Fruit fly (Drosophila melanogaster): Measurements from ENCODE around the gene Myo61F.

Myo61F gene

DNA sequence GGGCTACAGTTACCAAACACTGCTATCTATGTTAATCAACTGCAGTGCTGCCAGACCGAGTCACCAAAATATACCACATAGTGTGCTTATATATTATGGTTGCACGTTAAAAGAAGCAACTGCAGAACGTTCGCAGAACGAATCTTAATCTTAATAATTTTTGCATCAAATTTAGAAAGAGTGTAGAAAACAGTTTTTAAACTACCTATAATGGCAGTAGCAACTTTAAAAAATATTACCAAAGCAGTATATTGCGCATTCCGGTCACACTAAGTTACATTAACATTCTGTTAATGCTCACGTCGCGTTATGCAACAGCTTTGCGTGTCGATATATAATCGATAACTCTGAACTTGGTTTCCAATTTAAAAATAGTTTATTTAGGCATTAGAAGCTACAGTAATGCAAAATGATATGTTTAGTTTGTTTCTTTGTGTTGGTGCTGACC is 23.9 kb downstream of the Myo61F start, which contains the start of gene indra (continued):
- TF ChIP-seq Optix (GFP tag; IDR thresholded peaks at IDR 0.05): no peak
- peak; percentile 74 for TF ChIP-seq vvl (GFP tag; IDR thresholded peaks at IDR 0.05)
- TF ChIP-seq Six4 (GFP tag; optimal IDR thresholded peaks at IDR 0.05): peak; percentile 23
- peak; percentile 62 for TF ChIP-seq CG6791 (GFP tag; IDR thresholded peaks at IDR 0.05; ENCODE audit: partially characterized antibody)
- TF ChIP-seq danr (GFP tag; IDR thresholded peaks at IDR 0.05): 0 out of 2 replicates have a peak, but pooled peaks have one; percentile 46
- no peak for TF ChIP-seq CG4282 (GFP tag; optimal IDR thresholded peaks at IDR 0.05)
- TF ChIP-seq CG9797 (GFP tag; optimal IDR thresholded peaks at IDR 0.05): peak; percentile 79
- TF ChIP-seq zfh2 (GFP tag; optimal IDR thresholded peaks at IDR 0.05): peak; percentile 74
- peak; percentile 50; the same call in 1 of the 3 replicates for TF ChIP-seq zfh1 (GFP tag; IDR thresholded peaks at IDR 0.05)
- TF ChIP-seq CG2875 (GFP tag; optimal IDR thresholded peaks at IDR 0.05): no peak
- TF ChIP-seq vnd (GFP tag; IDR thresholded peaks at IDR 0.05; ENCODE audit: partially characterized antibody): peak; percentile 46; the same call in 2 of the 3 replicates
- TF ChIP-seq H2.0 (GFP tag; IDR thresholded peaks at IDR 0.05): no peak
- TF ChIP-seq Camta (GFP tag; optimal IDR thresholded peaks at IDR 0.05): peak; percentile 24
- TF ChIP-seq HHEX (GFP tag; optimal IDR thresholded peaks at IDR 0.05): no peak
- TF ChIP-seq twi (tag; optimal IDR thresholded peaks at IDR 0.05): peak; percentile 47
- peak; percentile 38 for TF ChIP-seq az2 (GFP tag; optimal IDR thresholded peaks at IDR 0.05)
- peak; percentile 68 for TF ChIP-seq Sry-δ (GFP tag; optimal IDR thresholded peaks at IDR 0.05)
- peak; percentile 19; the same call in 1 of the 3 replicates for TF ChIP-seq CG34422 (GFP tag; IDR thresholded peaks at IDR 0.05)
- peak; percentile 51 for TF ChIP-seq CG9727 (GFP tag; optimal IDR thresholded peaks at IDR 0.05)
- peak; percentile 63 for TF ChIP-seq pho (GFP tag; optimal IDR thresholded peaks at IDR 0.05)
- no peak for TF ChIP-seq CG1832 (GFP tag; optimal IDR thresholded peaks at IDR 0.05)
- TF ChIP-seq hkb (optimal IDR thresholded peaks at IDR 0.05): no peak
- TF ChIP-seq hkb (GFP tag; IDR thresholded peaks at IDR 0.05): no peak; the same call in 1 of the 2 replicates
- TF ChIP-seq CG14860 (GFP tag; IDR thresholded peaks at IDR 0.05; ENCODE audit: partially characterized antibody): peak; percentile 38; the same call in 1 of the 3 replicates
- no peak for TF ChIP-seq CG10321 (GFP tag; IDR thresholded peaks at IDR 0.05)
- TF ChIP-seq unc-4 (GFP tag; IDR thresholded peaks at IDR 0.05; ENCODE audit: partially characterized antibody): peak; percentile 58; the same call in 1 of the 2 replicates
- peak; percentile 67 for TF ChIP-seq CG13775 (GFP tag; optimal IDR thresholded peaks at IDR 0.05)
- TF ChIP-seq CG7556 (GFP tag; optimal IDR thresholded peaks at IDR 0.05): peak; percentile 23
- peak; percentile 13 for TF ChIP-seq vfl (GFP tag; optimal IDR thresholded peaks at IDR 0.05)
- TF ChIP-seq CG11696 (GFP tag; IDR thresholded peaks at IDR 0.05): no peak
- TF ChIP-seq Blimp-1 (GFP tag; optimal IDR thresholded peaks at IDR 0.05): no peak
- no peak for TF ChIP-seq bowl (GFP tag; IDR thresholded peaks at IDR 0.05)
- TF ChIP-seq Ravus (GFP tag; IDR thresholded peaks at IDR 0.05): no peak
- no peak for TF ChIP-seq Hr39 (optimal IDR thresholded peaks at IDR 0.05)
- no peak for TF ChIP-seq Oli (tag; optimal IDR thresholded peaks at IDR 0.05)
- TF ChIP-seq Myb (GFP tag; optimal IDR thresholded peaks at IDR 0.05): peak; percentile 71
- peak; percentile 59 for TF ChIP-seq CG9817 (tag; optimal IDR thresholded peaks at IDR 0.05)
- TF ChIP-seq dan (GFP tag; IDR thresholded peaks at IDR 0.05): no peak
- peak; percentile 77 for TF ChIP-seq E2f2 (GFP tag; IDR thresholded peaks at IDR 0.05)
- TF ChIP-seq h (optimal IDR thresholded peaks at IDR 0.05): no peak
- TF ChIP-seq CG7357 (GFP tag; IDR thresholded peaks at IDR 0.05): no peak
- peak; percentile 63; the same call in 1 of the 2 replicates for TF ChIP-seq Rfx (GFP tag; IDR thresholded peaks at IDR 0.05)
- TF ChIP-seq hth (optimal IDR thresholded peaks at IDR 0.05): no peak
- no peak for TF ChIP-seq CG11723 (GFP tag; optimal IDR thresholded peaks at IDR 0.05)
- TF ChIP-seq knrl (GFP tag; IDR thresholded peaks at IDR 0.05; ENCODE audit: partially characterized antibody): peak; percentile 33; the same call in 1 of the 3 replicates
- peak; percentile 47 for TF ChIP-seq CG4854 (GFP tag; optimal IDR thresholded peaks at IDR 0.05)
- no peak for TF ChIP-seq MTF-1 (GFP tag; optimal IDR thresholded peaks at IDR 0.05; ENCODE audit: borderline replicate concordance)
- peak; percentile 36 for TF ChIP-seq CG10462 (GFP tag; optimal IDR thresholded peaks at IDR 0.05)
- no peak for TF ChIP-seq bcd (GFP tag; optimal IDR thresholded peaks at IDR 0.05)
- no peak for TF ChIP-seq CG2199 (GFP tag; IDR thresholded peaks at IDR 0.05)
- peak; percentile 22 for TF ChIP-seq Abd-B (GFP tag; optimal IDR thresholded peaks at IDR 0.05)
- TF ChIP-seq stwl (tag; optimal IDR thresholded peaks at IDR 0.05): peak; percentile 60

Data from whole organism, embryonic.